Worm (Caenorhabditis elegans) whole organism, mixed stage, embryonic: Measurements from ENCODE around the gene abu-9.

Source experiments
- M03D4.4 ChIP-seq: sonication (generic microtip); optimal IDR thresholded peaks from 2 replicates; lab custom pipeline; 2017; ENCODE audit warnings: mild to moderate bottlenecking, missing genetic modification characterization, missing compliant biosample characterization
- bed-3 ChIP-seq: fragments of 200-800 bp; sonication (Bioruptor generic); optimal IDR thresholded peaks from 3 replicates; lab custom pipeline; 2018; ENCODE audit warnings: mild to moderate bottlenecking, missing genetic modification characterization, moderate library complexity, missing compliant biosample characterization
- blmp-1 ChIP-seq: fragments of 150-350 bp; optimal IDR thresholded peaks from 2 replicates; lab custom pipeline; 2014; ENCODE audit warnings: missing biosample characterization, missing genetic modification characterization
- ceh-39 ChIP-seq: fragments of 150-350 bp; optimal IDR thresholded peaks from 2 replicates; lab custom pipeline; 2014; ENCODE audit warnings: missing biosample characterization, missing genetic modification characterization
- ceh-43 ChIP-seq: fragments of 200-800 bp; sonication (Bioruptor generic); optimal IDR thresholded peaks from 2 replicates; lab custom pipeline; 2018; ENCODE audit warnings: mild to moderate bottlenecking, missing genetic modification characterization, moderate library complexity, missing compliant biosample characterization
- ceh-83 ChIP-seq: fragments of 200-800 bp; sonication (Bioruptor generic); optimal IDR thresholded peaks from 2 replicates; lab custom pipeline; 2018; ENCODE audit warnings: mild to moderate bottlenecking, missing genetic modification characterization, missing compliant biosample characterization
- ces-1 ChIP-seq: fragments of 150-350 bp; optimal IDR thresholded peaks from 2 replicates; lab custom pipeline; 2014; ENCODE audit warnings: missing biosample characterization, missing genetic modification reagents, missing genetic modification characterization
- cnd-1 ChIP-seq: fragments of 200-800 bp; sonication (Bioruptor generic); optimal IDR thresholded peaks from 2 replicates; lab custom pipeline; 2018; ENCODE audit warnings: mild to moderate bottlenecking, missing genetic modification characterization, missing compliant biosample characterization
- drap-1 ChIP-seq: fragments of 200-800 bp; sonication (Bioruptor generic); optimal IDR thresholded peaks from 3 replicates; lab custom pipeline; 2018; ENCODE audit warnings: mild to moderate bottlenecking, missing genetic modification characterization, missing compliant biosample characterization
- elt-1 ChIP-seq: sonication (generic microtip); optimal IDR thresholded peaks from 2 replicates; lab custom pipeline; 2017; ENCODE audit warnings: missing genetic modification characterization, mild to moderate bottlenecking, missing compliant biosample characterization, antibody characterized with exemption, moderate library complexity, borderline replicate concordance; ENCODE audit not compliant: insufficient read depth
- elt-3 ChIP-seq: fragments of 150-350 bp; optimal IDR thresholded peaks from 2 replicates; lab custom pipeline; 2014; ENCODE audit warnings: missing biosample characterization, missing genetic modification characterization
- flh-1 ChIP-seq: fragments of 200-800 bp; sonication (Bioruptor generic); optimal IDR thresholded peaks from 2 replicates; lab custom pipeline; 2018; ENCODE audit warnings: mild to moderate bottlenecking, missing genetic modification characterization, moderate library complexity, missing compliant biosample characterization
- ham-2 ChIP-seq: fragments of 200-800 bp; sonication (Bioruptor generic); optimal IDR thresholded peaks from 2 replicates; lab custom pipeline; 2018; ENCODE audit warnings: mild to moderate bottlenecking, missing genetic modification characterization, missing compliant biosample characterization
- hlh-1 ChIP-seq: fragments of 150-350 bp; optimal IDR thresholded peaks from 2 replicates; lab custom pipeline; 2014; ENCODE audit warnings: missing biosample characterization, missing genetic modification reagents, missing genetic modification characterization
- lin-13 ChIP-seq: fragments of 150-350 bp; optimal IDR thresholded peaks from 2 replicates; lab custom pipeline; 2014; ENCODE audit warnings: missing biosample characterization, missing genetic modification characterization
- lin-32 ChIP-seq: fragments of 200-800 bp; sonication (Bioruptor generic); optimal IDR thresholded peaks from 2 replicates; lab custom pipeline; 2018; ENCODE audit warnings: mild to moderate bottlenecking, missing genetic modification characterization, missing compliant biosample characterization
- lsy-2 ChIP-seq: fragments of 150-350 bp; optimal IDR thresholded peaks from 2 replicates; lab custom pipeline; 2014; ENCODE audit warnings: missing biosample characterization, missing genetic modification characterization
- mab-5 ChIP-seq: fragments of 150-350 bp; optimal IDR thresholded peaks from 2 replicates; lab custom pipeline; 2014; ENCODE audit warnings: missing biosample characterization, missing genetic modification characterization
- mep-1 ChIP-seq: fragments of 150-350 bp; optimal IDR thresholded peaks from 2 replicates; lab custom pipeline; 2017; ENCODE audit warnings: missing biosample characterization, missing genetic modification reagents, missing genetic modification characterization, inconsistent platforms
- mls-2 ChIP-seq: sonication (generic microtip); optimal IDR thresholded peaks from 2 replicates; lab custom pipeline; 2016; ENCODE audit warnings: mild to moderate bottlenecking, missing genetic modification characterization, moderate library complexity, missing compliant biosample characterization
- nhr-12 ChIP-seq: fragments of 150-350 bp; optimal IDR thresholded peaks from 2 replicates; lab custom pipeline; 2014; ENCODE audit warnings: missing biosample characterization, missing genetic modification characterization
- nhr-237 ChIP-seq: fragments of 150-350 bp; optimal IDR thresholded peaks from 2 replicates; lab custom pipeline; 2014; ENCODE audit warnings: missing biosample characterization, missing genetic modification characterization
- nhr-28 ChIP-seq: fragments of 150-350 bp; optimal IDR thresholded peaks from 2 replicates; lab custom pipeline; 2014; ENCODE audit warnings: missing biosample characterization, missing genetic modification characterization
- nhr-76 ChIP-seq: sonication (generic microtip); optimal IDR thresholded peaks from 2 replicates; lab custom pipeline; 2017; ENCODE audit warnings: missing biosample characterization, missing genetic modification characterization
- pha-4 ChIP-seq: fragments of 150-350 bp; optimal IDR thresholded peaks from 2 replicates; lab custom pipeline; 2018; ENCODE audit warnings: missing biosample characterization, missing genetic modification reagents, missing genetic modification characterization
- sem-2 ChIP-seq: fragments of 200-800 bp; sonication (Bioruptor generic); optimal IDR thresholded peaks from 2 replicates; lab custom pipeline; 2018; ENCODE audit warnings: mild to moderate bottlenecking, missing genetic modification characterization, missing compliant biosample characterization
- snpc-4 ChIP-seq: fragments of 150-350 bp; optimal IDR thresholded peaks from 2 replicates; lab custom pipeline; 2014; ENCODE audit warnings: missing biosample characterization, missing genetic modification characterization
- sptf-1 ChIP-seq: sonication (generic microtip); optimal IDR thresholded peaks from 2 replicates; lab custom pipeline; 2017; ENCODE audit warnings: mild to moderate bottlenecking, missing genetic modification characterization, moderate library complexity, missing compliant biosample characterization
- tbx-8 ChIP-seq: fragments of 200-800 bp; sonication (Bioruptor generic); optimal IDR thresholded peaks from 2 replicates; lab custom pipeline; 2018; ENCODE audit warnings: mild to moderate bottlenecking, missing genetic modification characterization, moderate library complexity, missing compliant biosample characterization
- unc-62 ChIP-seq: fragments of 150-350 bp; optimal IDR thresholded peaks from 2 replicates; lab custom pipeline; 2014; ENCODE audit warnings: missing biosample characterization, missing genetic modification reagents, missing genetic modification characterization
- zip-8 ChIP-seq: fragments of 150-350 bp; optimal IDR thresholded peaks from 2 replicates; lab custom pipeline; 2014; ENCODE audit warnings: missing biosample characterization, missing genetic modification characterization
- ztf-11 ChIP-seq: fragments of 150-350 bp; optimal IDR thresholded peaks from 2 replicates; lab custom pipeline; 2014; ENCODE audit warnings: missing biosample characterization, missing genetic modification characterization

Gene abu-9

DNA sequence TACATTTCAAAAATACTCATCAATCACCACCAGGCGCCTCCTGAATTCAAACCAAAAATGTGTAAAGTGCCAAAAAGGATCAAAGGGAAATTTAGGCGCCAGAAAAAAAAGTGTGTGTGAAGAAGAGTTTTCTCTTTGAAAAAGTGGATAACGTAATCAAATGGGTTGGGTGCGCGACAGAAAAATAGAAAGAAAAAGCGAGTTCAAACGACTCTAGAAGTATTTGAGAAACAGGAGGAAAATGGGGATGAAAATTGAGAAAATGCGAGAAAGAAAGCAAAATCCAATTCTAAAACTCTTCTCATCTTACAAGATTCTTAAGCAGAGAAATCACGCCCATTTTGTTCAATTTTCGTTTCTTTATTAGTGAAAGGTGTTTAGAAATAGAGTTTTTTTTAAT, 13.4 kb upstream of the abu-9 start:
- TF ChIP-seq ztf-11 (tag; lab: Kevin White, UChicago), result no peak
- TF ChIP-seq ces-1 (GFP tag; lab: Kevin White, UChicago), result peak; percentile 75
- TF ChIP-seq, all 35 proteins: peak for 1

ce11 chrX:8310747-8311146, 11.2 kb upstream of the abu-9 start:
- TF ChIP-seq sptf-1 (no peak), hlh-1 (no peak), tbx-8 (GFP tag; lab: Kevin White, UChicago) (no peak), ceh-83 (GFP tag; lab: Kevin White, UChicago) (no peak), flh-1 (GFP tag; lab: Kevin White, UChicago) (no peak), mls-2 (tag; lab: Kevin White, UChicago) (no peak), ceh-39 (tag; lab: Kevin White, UChicago) (no peak), nhr-76 (tag; lab: Kevin White, UChicago) (no peak)

DNA sequence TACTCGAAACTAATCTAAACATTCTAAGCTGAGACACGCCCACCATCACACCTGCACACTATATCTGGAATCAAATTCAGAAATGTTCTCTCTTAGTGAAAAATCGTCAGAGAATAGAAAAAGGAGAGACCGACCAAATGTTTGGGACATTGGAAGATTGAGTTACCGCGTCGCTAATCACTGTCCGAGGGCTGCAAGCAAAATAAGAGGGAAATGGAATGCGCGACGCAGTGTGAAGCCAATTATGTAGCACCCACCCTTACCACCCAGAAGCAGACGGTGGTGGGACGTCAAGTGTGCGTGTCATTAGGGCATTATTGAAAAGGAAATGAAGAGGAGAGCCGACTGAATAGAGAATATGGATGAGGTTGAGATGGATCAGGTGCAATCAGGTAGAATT, 10.3 kb upstream of the abu-9 start:
- TF ChIP-seq ces-1 (GFP tag; lab: Kevin White, UChicago) (peak; percentile 97), bed-3 (no peak), mep-1 (tag; lab: Kevin White, UChicago) (no peak)

DNA sequence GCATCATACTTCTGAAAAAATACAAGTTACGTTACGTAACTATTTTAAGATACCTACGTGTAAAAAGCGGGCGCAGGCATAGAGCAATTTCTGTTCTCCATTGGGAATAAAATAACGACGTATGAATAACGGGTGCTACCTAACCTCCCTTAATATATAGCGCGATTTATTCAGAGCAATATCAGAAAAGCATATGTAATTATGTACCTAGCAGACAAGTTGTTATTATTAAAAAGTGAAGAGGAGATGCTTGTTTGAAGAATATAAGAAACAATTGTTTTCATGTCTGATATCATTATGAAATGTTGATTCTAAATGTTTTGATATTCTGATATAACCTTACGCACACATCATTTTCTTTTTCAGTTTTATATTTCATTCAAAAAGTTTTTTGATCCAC, 3.0 kb upstream of the abu-9 start, which contains the start of gene srh-11:
TSS of gene srh-11 (minus strand) at position 101 of the 400 bp plus-strand sequence.
- TF ChIP-seq mls-2 (tag; lab: Kevin White, UChicago) (no peak), cnd-1 (tag; lab: Kevin White, UChicago) (no peak), tbx-8 (GFP tag; lab: Kevin White, UChicago) (no peak), pha-4 (tag; lab: Kevin White, UChicago) (no peak), lin-32 (GFP tag; lab: Kevin White, UChicago) (no peak), drap-1 (no peak), nhr-12 (no peak), M03D4.4 (no peak), lin-13 (no peak), blmp-1 (tag; lab: Kevin White, UChicago) (no peak), mab-5 (no peak), ham-2 (GFP tag; lab: Kevin White, UChicago) (no peak), mep-1 (tag; lab: Kevin White, UChicago) (no peak)
- TF ChIP-seq, all 35 proteins: peak for 0

DNA sequence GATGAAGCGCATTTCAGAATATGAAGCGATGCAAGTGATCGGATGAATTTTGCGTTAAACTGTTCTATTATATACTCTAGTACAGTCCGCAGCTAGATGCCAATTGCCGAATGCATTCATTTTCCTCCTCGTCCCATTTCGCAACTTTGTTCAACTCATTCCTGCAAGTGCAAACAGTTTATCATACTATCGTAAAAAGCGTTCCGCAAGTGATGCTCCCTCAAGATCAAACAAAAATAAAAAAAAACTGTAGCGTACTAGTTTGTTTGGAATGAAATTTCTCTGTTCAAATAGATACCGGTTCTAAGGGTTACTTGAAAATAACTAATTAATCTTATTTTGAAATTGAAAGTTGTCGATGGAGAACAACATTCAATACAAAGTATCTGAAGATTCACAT, 1.0 kb upstream of the abu-9 start, which contains the start of gene pqn-57:
TSS of gene pqn-57 (minus strand) at position 101 of the 400 bp plus-strand sequence.
- TF ChIP-seq M03D4.4, result no peak
- TF ChIP-seq lsy-2, result no peak
- TF ChIP-seq ham-2 (GFP tag; lab: Kevin White, UChicago), result no peak
- no peak for TF ChIP-seq flh-1 (GFP tag; lab: Kevin White, UChicago)
- TF ChIP-seq zip-8 (tag; lab: Kevin White, UChicago), result no peak
- no peak for TF ChIP-seq nhr-237 (tag; lab: Kevin White, UChicago)
- no peak for TF ChIP-seq nhr-12
- TF ChIP-seq cnd-1 (tag; lab: Kevin White, UChicago), result no peak
- no peak for TF ChIP-seq tbx-8 (GFP tag; lab: Kevin White, UChicago)
- no peak for TF ChIP-seq mls-2 (tag; lab: Kevin White, UChicago)
- TF ChIP-seq snpc-4 (tag; lab: Kevin White, UChicago), result no peak
- TF ChIP-seq nhr-28, result no peak
- TF ChIP-seq blmp-1 (tag; lab: Kevin White, UChicago), result no peak
- no peak for TF ChIP-seq unc-62
- TF ChIP-seq pha-4 (tag; lab: Kevin White, UChicago), result no peak
- no peak for TF ChIP-seq nhr-76 (tag; lab: Kevin White, UChicago)

DNA sequence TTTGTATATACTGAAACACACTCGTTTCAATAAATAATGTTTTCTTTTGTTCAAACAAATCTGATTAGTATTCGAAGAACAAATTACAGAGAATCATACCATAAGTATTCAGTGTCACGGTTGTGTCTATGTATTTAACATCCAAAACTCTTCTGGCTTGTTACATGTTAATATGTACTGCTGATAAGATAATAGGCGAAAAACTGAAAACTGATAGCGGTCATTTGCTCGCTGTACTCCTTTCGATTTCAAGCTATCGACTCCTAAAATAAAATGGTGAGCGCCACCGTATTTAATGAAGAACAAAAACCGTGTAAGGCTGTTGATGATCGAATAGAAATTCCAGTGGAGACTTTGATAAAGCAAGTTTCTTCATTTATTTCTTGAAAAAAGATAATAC, 1.5 kb downstream of the abu-9 start, which contains the start of gene R09F10.1:
TSS of gene R09F10.1 (plus strand) at position 222 of the 400 bp plus-strand sequence.
- TF ChIP-seq snpc-4 (tag; lab: Kevin White, UChicago), result no peak
- TF ChIP-seq ztf-11 (tag; lab: Kevin White, UChicago), result no peak
- TF ChIP-seq ces-1 (GFP tag; lab: Kevin White, UChicago), result no peak
- TF ChIP-seq ham-2 (GFP tag; lab: Kevin White, UChicago), result no peak
- TF ChIP-seq sptf-1, result no peak
- no peak for TF ChIP-seq M03D4.4
- TF ChIP-seq lsy-2, result no peak

- no peak for TF ChIP-seq elt-3
- TF ChIP-seq elt-1 (tag; lab: Kevin White, UChicago), result no peak
- no peak for TF ChIP-seq ceh-43
- no peak for TF ChIP-seq blmp-1 (tag; lab: Kevin White, UChicago)
- no peak for TF ChIP-seq pha-4 (tag; lab: Kevin White, UChicago)
- TF ChIP-seq snpc-4 (tag; lab: Kevin White, UChicago), result no peak
- TF ChIP-seq lsy-2, result no peak
- TF ChIP-seq sem-2, result no peak
These were observed 4.5 kb downstream of the abu-9 start, which contains the start of gene R09F10.8 for ce11 chrX:8326394-8326793. R09F10.8 (minus strand) TSS chrX:8326451.
